Worm (Caenorhabditis elegans) whole organism, mixed stage, embryonic: ENCODE measurements around the gene fbxb-17.

Source experiments
- drap-1 ChIP-seq: fragments of 200-800 bp; sonication (Bioruptor generic); optimal IDR thresholded peaks from 3 replicates; lab custom pipeline; 2018; ENCODE audit warnings: mild to moderate bottlenecking, missing genetic modification characterization, missing compliant biosample characterization
- elt-1 ChIP-seq: sonication (generic microtip); optimal IDR thresholded peaks from 2 replicates; lab custom pipeline; 2017; ENCODE audit warnings: missing genetic modification characterization, mild to moderate bottlenecking, missing compliant biosample characterization, antibody characterized with exemption, moderate library complexity, borderline replicate concordance; ENCODE audit not compliant: insufficient read depth
- lsy-2 ChIP-seq: fragments of 150-350 bp; optimal IDR thresholded peaks from 2 replicates; lab custom pipeline; 2014; ENCODE audit warnings: missing biosample characterization, missing genetic modification characterization
- mep-1 ChIP-seq: fragments of 150-350 bp; optimal IDR thresholded peaks from 2 replicates; lab custom pipeline; 2017; ENCODE audit warnings: missing biosample characterization, missing genetic modification reagents, missing genetic modification characterization, inconsistent platforms
- pha-4 ChIP-seq: fragments of 150-350 bp; optimal IDR thresholded peaks from 2 replicates; lab custom pipeline; 2018; ENCODE audit warnings: missing biosample characterization, missing genetic modification reagents, missing genetic modification characterization
- sem-2 ChIP-seq: fragments of 200-800 bp; sonication (Bioruptor generic); optimal IDR thresholded peaks from 2 replicates; lab custom pipeline; 2018; ENCODE audit warnings: mild to moderate bottlenecking, missing genetic modification characterization, missing compliant biosample characterization
- snpc-4 ChIP-seq: fragments of 150-350 bp; optimal IDR thresholded peaks from 2 replicates; lab custom pipeline; 2014; ENCODE audit warnings: missing biosample characterization, missing genetic modification characterization
- unc-62 ChIP-seq: fragments of 150-350 bp; optimal IDR thresholded peaks from 2 replicates; lab custom pipeline; 2014; ENCODE audit warnings: missing biosample characterization, missing genetic modification reagents, missing genetic modification characterization
- zip-8 ChIP-seq: fragments of 150-350 bp; optimal IDR thresholded peaks from 2 replicates; lab custom pipeline; 2014; ENCODE audit warnings: missing biosample characterization, missing genetic modification characterization

DNA sequence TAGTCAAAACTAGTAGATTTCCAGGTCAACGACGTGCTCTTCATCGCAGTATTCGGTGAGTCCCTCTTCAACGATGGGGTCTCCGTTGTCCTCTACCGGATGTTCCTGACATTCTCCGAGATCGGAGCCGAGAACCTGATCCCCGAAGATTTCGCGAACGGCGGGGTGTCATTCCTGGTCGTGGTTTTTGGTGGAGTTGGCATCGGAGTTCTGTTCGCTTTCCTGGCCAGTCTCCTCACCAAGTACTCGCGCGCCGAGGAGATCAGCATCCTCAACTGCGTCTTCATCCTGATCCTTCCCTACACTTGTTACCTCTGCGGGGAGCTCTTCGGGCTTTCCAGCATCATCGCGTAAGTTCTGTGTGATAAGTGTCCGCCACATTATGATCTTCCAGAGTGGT lies 3.5 kb upstream of the fbxb-17 start:
- TF ChIP-seq lsy-2 (tag; lab: Kevin White, UChicago) (no peak), snpc-4 (tag; lab: Kevin White, UChicago) (no peak), drap-1 (GFP tag; lab: Kevin White, UChicago) (no peak), elt-1 (tag; lab: Kevin White, UChicago) (no peak), unc-62 (GFP tag; lab: Kevin White, UChicago) (no peak), zip-8 (no peak), mep-1 (tag; lab: Kevin White, UChicago) (no peak), pha-4 (tag; lab: Kevin White, UChicago) (no peak), sem-2 (GFP tag; lab: Kevin White, UChicago) (no peak)
